Fruit fly (Drosophila melanogaster) whole organism, pupa: Measurements from ENCODE around the gene Ent3.

Experiments
- CG10348 ChIP-seq: fragments of 200-800 bp; sonication (Bioruptor generic); IDR thresholded peaks from 2 replicates; pipeline ENCODE4 v1.3.6; 2022; ENCODE audit warnings: missing biosample characterization, missing genetic modification characterization
- CG12605 ChIP-seq: fragments of 200-800 bp; sonication (Bioruptor generic); IDR thresholded peaks from 2 replicates; pipeline ENCODE4 v1.3.6; 2022; ENCODE audit warnings: missing biosample characterization, missing genetic modification characterization
- CG13204 ChIP-seq: fragments of 200-800 bp; sonication (Bioruptor generic); optimal IDR thresholded peaks from 2 replicates; lab custom pipeline; 2018; ENCODE audit warnings: missing biosample characterization, mild to moderate bottlenecking, missing genetic modification characterization, moderate library complexity
- CG14655 ChIP-seq: fragments of 200-800 bp; sonication (Bioruptor generic); optimal IDR thresholded peaks from 3 replicates; lab custom pipeline; 2017; ENCODE audit warnings: mild to moderate bottlenecking, missing biosample characterization, missing genetic modification reagents, missing genetic modification characterization
- CG15710 ChIP-seq: fragments of 200-800 bp; sonication (Bioruptor generic); optimal IDR thresholded peaks from 2 replicates; lab custom pipeline; 2018; ENCODE audit warnings: missing biosample characterization, mild to moderate bottlenecking, missing genetic modification characterization, moderate library complexity
- CG17806 ChIP-seq: fragments of 200-800 bp; sonication (Bioruptor generic); optimal IDR thresholded peaks from 2 replicates; lab custom pipeline; 2018; ENCODE audit warnings: missing biosample characterization, mild to moderate bottlenecking, missing genetic modification characterization, moderate library complexity
- CG32121 ChIP-seq: fragments of 200-800 bp; sonication (Bioruptor generic); IDR thresholded peaks from 2 replicates; pipeline ENCODE4 v1.3.6; 2022; ENCODE audit warnings: missing biosample characterization, missing genetic modification characterization
- CG34367 ChIP-seq: fragments of 200-800 bp; sonication (Bioruptor generic); optimal IDR thresholded peaks from 2 replicates; lab custom pipeline; 2018; ENCODE audit warnings: missing biosample characterization, mild to moderate bottlenecking, missing genetic modification characterization
- CG4496 ChIP-seq: fragments of 200-800 bp; sonication (Bioruptor generic); IDR thresholded peaks from 3 replicates; pipeline ENCODE4 v1.3.6; 2022; ENCODE audit warnings: missing biosample characterization, missing genetic modification characterization
- CG8159 ChIP-seq: fragments of 200-800 bp; sonication (Bioruptor generic); optimal IDR thresholded peaks from 3 replicates; lab custom pipeline; 2018; ENCODE audit warnings: missing biosample characterization, mild to moderate bottlenecking, missing genetic modification characterization, moderate library complexity
- CG8301 ChIP-seq: fragments of 200-800 bp; sonication (Bioruptor generic); optimal IDR thresholded peaks from 2 replicates; lab custom pipeline; 2018; ENCODE audit warnings: missing biosample characterization, mild to moderate bottlenecking, missing genetic modification characterization
- CG9948 ChIP-seq: fragments of 200-800 bp; sonication (Bioruptor generic); optimal IDR thresholded peaks from 2 replicates; lab custom pipeline; 2018; ENCODE audit warnings: missing biosample characterization, mild to moderate bottlenecking, missing genetic modification characterization, moderate library complexity
- D1 ChIP-seq: fragments of 200-800 bp; sonication (Bioruptor generic); optimal IDR thresholded peaks from 2 replicates; lab custom pipeline; 2018; ENCODE audit warnings: missing biosample characterization, mild to moderate bottlenecking, missing genetic modification characterization, moderate library complexity
- EcR ChIP-seq: fragments of 200-800 bp; sonication (Bioruptor generic); optimal IDR thresholded peaks from 3 replicates; lab custom pipeline; 2019; ENCODE audit warnings: missing biosample characterization, missing genetic modification characterization, mild to moderate bottlenecking, moderate library complexity, missing genetic modification reagents
- Ets98B ChIP-seq: fragments of 200-800 bp; sonication (Bioruptor generic); IDR thresholded peaks from 2 replicates; pipeline ENCODE4 v1.3.6; 2022; ENCODE audit warnings: missing biosample characterization, missing genetic modification characterization
- Pif1A ChIP-seq: fragments of 200-800 bp; sonication (Bioruptor generic); optimal IDR thresholded peaks from 3 replicates; lab custom pipeline; 2016; ENCODE audit warnings: missing biosample characterization, missing genetic modification characterization
- Pif1B ChIP-seq: fragments of 200-800 bp; sonication (Bioruptor generic); optimal IDR thresholded peaks from 3 replicates; lab custom pipeline; 2016; ENCODE audit warnings: missing biosample characterization, missing genetic modification characterization
- Snoo ChIP-seq: fragments of 200-800 bp; sonication (Bioruptor generic); optimal IDR thresholded peaks from 3 replicates; lab custom pipeline; 2017; ENCODE audit warnings: missing biosample characterization, mild to moderate bottlenecking, missing genetic modification characterization, inconsistent platforms
- fd96Ca ChIP-seq: fragments of 200-800 bp; sonication (Bioruptor generic); IDR thresholded peaks from 3 replicates; pipeline ENCODE4 v1.3.6; 2022; ENCODE audit warnings: missing biosample characterization, missing genetic modification characterization
- gl ChIP-seq: fragments of 200-800 bp; sonication (Bioruptor generic); optimal IDR thresholded peaks from 2 replicates; lab custom pipeline; 2018; ENCODE audit warnings: missing biosample characterization, mild to moderate bottlenecking, missing genetic modification characterization
- rn ChIP-seq: fragments of 200-800 bp; sonication (Bioruptor generic); IDR thresholded peaks from 2 replicates; pipeline ENCODE4 v1.3.6; 2022; ENCODE audit warnings: missing biosample characterization, missing genetic modification characterization

Gene Ent3

DNA sequence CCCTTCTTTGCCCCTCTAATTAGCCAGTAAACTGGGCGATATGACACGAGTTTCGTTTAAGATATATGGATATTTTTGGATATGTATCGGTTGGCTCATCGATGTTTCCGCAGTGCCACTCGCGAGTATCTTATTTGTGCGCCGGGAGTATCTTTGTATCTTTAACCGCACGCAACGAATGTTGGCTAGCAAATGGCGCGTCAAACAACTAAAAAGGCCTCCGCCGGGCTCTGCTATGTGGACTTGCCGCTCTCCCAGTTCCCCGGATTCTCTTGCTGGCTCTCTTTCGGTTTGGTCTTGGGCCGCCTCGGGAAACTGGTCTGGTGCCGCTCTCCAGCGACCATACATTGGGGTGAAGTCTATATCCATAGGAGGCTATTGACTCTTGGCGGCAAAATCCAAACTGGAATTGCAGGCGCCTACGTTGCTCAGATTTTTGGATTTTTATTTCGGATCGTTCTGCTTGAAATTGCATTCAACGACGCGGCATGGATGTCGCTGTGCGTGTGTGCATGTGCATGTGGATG lies 21.0 kb upstream of the Ent3 start:
- peak; percentile 12 for TF ChIP-seq CG8301 (tag; lab: Kevin White, UChicago)
- no peak for TF ChIP-seq CG9948 (tag; lab: Kevin White, UChicago)
- TF ChIP-seq CG14655 (GFP tag; lab: Kevin White, UChicago): no peak
- TF ChIP-seq D1 (tag; lab: Kevin White, UChicago): no peak
- no peak for TF ChIP-seq CG34367 (tag; lab: Kevin White, UChicago)
- TF ChIP-seq Snoo: peak; percentile 8
- TF ChIP-seq fd96Ca (GFP tag; lab: Robert Waterston, UW): no peak; the same call in 2 of the 3 replicates
- peak; percentile 55; the same call in 1 of the 2 replicates for TF ChIP-seq CG12605 (GFP tag; lab: Robert Waterston, UW)
- TF ChIP-seq CG32121: peak; percentile 65
- TF ChIP-seq EcR: peak; percentile 99
- no peak for TF ChIP-seq CG8159 (tag; lab: Kevin White, UChicago)
- no peak for TF ChIP-seq gl (tag; lab: Kevin White, UChicago)
- peak; percentile 55; the same call in 2 of the 3 replicates for TF ChIP-seq CG4496 (GFP tag; lab: Robert Waterston, UW)
- peak; percentile 64 for TF ChIP-seq CG13204 (GFP tag; lab: Kevin White, UChicago)
- no peak for TF ChIP-seq Pif1A (GFP tag; lab: Kevin White, UChicago)
- TF ChIP-seq CG17806: no peak
- peak; percentile 61; the same call in 1 of the 2 replicates for TF ChIP-seq Ets98B (GFP tag; lab: Robert Waterston, UW)
- no peak for TF ChIP-seq Pif1B (GFP tag; lab: Kevin White, UChicago)
- TF ChIP-seq, all 21 proteins: peak for 8

DNA sequence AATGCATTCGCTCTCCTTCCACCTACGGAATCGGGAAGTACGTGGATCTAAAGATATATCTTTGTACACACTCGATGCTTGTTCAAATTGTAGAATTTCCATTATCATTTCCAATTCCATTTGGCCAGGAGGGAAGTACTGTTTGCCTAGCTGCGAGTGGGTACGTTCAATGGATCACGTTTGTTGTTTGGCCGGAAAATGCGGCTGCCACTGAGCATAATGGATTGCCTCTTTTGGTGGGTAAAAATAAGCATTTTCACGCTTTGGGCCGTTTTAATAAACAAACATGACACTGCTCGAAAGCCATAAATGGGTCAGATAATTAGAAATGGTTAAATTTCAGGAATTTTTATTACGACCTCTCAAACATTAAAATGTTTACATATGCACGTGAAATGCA lies 20.1 kb upstream of the Ent3 start:
- TF ChIP-seq CG12605 (GFP tag; lab: Robert Waterston, UW) (no peak), Pif1B (GFP tag; lab: Kevin White, UChicago) (no peak), Ets98B (GFP tag; lab: Robert Waterston, UW) (no peak), fd96Ca (GFP tag; lab: Robert Waterston, UW) (no peak), CG10348 (GFP tag; lab: Robert Waterston, UW) (no peak), CG8301 (tag; lab: Kevin White, UChicago) (no peak), CG32121 (no peak), CG4496 (GFP tag; lab: Robert Waterston, UW) (no peak), CG14655 (GFP tag; lab: Kevin White, UChicago) (no peak), CG17806 (no peak), gl (tag; lab: Kevin White, UChicago) (no peak)

dm6 chr3L:12833864-12834525 lies 19.5 kb upstream of the Ent3 start:
- no peak for TF ChIP-seq Pif1A (GFP tag; lab: Kevin White, UChicago)
- no peak for TF ChIP-seq CG14655 (GFP tag; lab: Kevin White, UChicago)
- TF ChIP-seq CG15710 (tag; lab: Kevin White, UChicago): no peak
- no peak for TF ChIP-seq CG13204 (GFP tag; lab: Kevin White, UChicago)
- no peak for TF ChIP-seq rn
- TF ChIP-seq Pif1B (GFP tag; lab: Kevin White, UChicago): no peak
- no peak for TF ChIP-seq CG12605 (GFP tag; lab: Robert Waterston, UW)
- no peak for TF ChIP-seq CG9948 (tag; lab: Kevin White, UChicago)
- peak; percentile 63; the same call in 2 of the 3 replicates for TF ChIP-seq CG4496 (GFP tag; lab: Robert Waterston, UW)
- TF ChIP-seq CG34367 (tag; lab: Kevin White, UChicago): no peak
- no peak for TF ChIP-seq CG8301 (tag; lab: Kevin White, UChicago)
- TF ChIP-seq CG17806: peak; percentile 3
- peak; percentile 11 for TF ChIP-seq EcR
- TF ChIP-seq D1 (tag; lab: Kevin White, UChicago): peak; percentile 67
- no peak for TF ChIP-seq Ets98B (GFP tag; lab: Robert Waterston, UW)
- no peak for TF ChIP-seq CG32121

dm6 chr3L:12834526-12835213 lies 18.8 kb upstream of the Ent3 start:
- TF ChIP-seq CG14655 (GFP tag; lab: Kevin White, UChicago) (no peak), Pif1B (GFP tag; lab: Kevin White, UChicago) (no peak), CG9948 (tag; lab: Kevin White, UChicago) (no peak), fd96Ca (GFP tag; lab: Robert Waterston, UW) (no peak), rn (no peak), CG15710 (tag; lab: Kevin White, UChicago) (no peak), CG8159 (tag; lab: Kevin White, UChicago) (no peak), CG17806 (no peak), CG8301 (tag; lab: Kevin White, UChicago) (no peak), CG32121 (no peak), EcR (no peak), Pif1A (GFP tag; lab: Kevin White, UChicago) (no peak), D1 (tag; lab: Kevin White, UChicago) (no peak), CG10348 (GFP tag; lab: Robert Waterston, UW) (no peak), gl (tag; lab: Kevin White, UChicago) (no peak), Ets98B (GFP tag; lab: Robert Waterston, UW) (no peak), Snoo (no peak), CG4496 (GFP tag; lab: Robert Waterston, UW) (no peak)
- TF ChIP-seq, all 21 proteins: peak for 0
